Worm (Caenorhabditis elegans): ENCODE results near the gene ubc-23.
A peak's percentile ranks its signal among the peaks of the same experiment; 100 is the strongest.

The ubc-23 gene

ce11 chrX:8838176-8838575, 5.9 kb upstream of the ubc-23 start (continued):
- TF ChIP-seq egl-44 (GFP tag; IDR thresholded peaks at IDR 0.05): peak; percentile 65; the same call in 1 of the 2 replicates
- TF ChIP-seq gei-17 (GFP tag; optimal IDR thresholded peaks at IDR 0.05): no peak
- peak; percentile 70 for TF ChIP-seq B0261.1 (tag; optimal IDR thresholded peaks at IDR 0.05)
- no peak for TF ChIP-seq B0035.1 (tag; optimal IDR thresholded peaks at IDR 0.05)
- no peak for TF ChIP-seq aptf-3 (GFP tag; IDR thresholded peaks at IDR 0.05)
- no peak for TF ChIP-seq lsy-27 (tag; optimal IDR thresholded peaks at IDR 0.05; ENCODE audit: borderline replicate concordance, insufficient read depth)
- no peak for TF ChIP-seq let-607 (tag; optimal IDR thresholded peaks at IDR 0.05)
- no peak for TF ChIP-seq fkh-3 (tag; optimal IDR thresholded peaks at IDR 0.05)
- TF ChIP-seq lin-40 (tag; optimal IDR thresholded peaks at IDR 0.05): no peak
- 0 out of 2 replicates have a peak, but pooled peaks have one; percentile 65 for TF ChIP-seq ceh-40 (GFP tag; IDR thresholded peaks at IDR 0.05)
- no peak for TF ChIP-seq F49E8.2 (tag; optimal IDR thresholded peaks at IDR 0.05; ENCODE audit: insufficient read depth)
- TF ChIP-seq nhr-120 (GFP tag; IDR thresholded peaks at IDR 0.05): no peak
- TF ChIP-seq K11D2.4 (GFP tag; IDR thresholded peaks at IDR 0.05): no peak
- TF ChIP-seq Y56A3A.18 (GFP tag; IDR thresholded peaks at IDR 0.05): 0 out of 2 replicates have a peak, but pooled peaks have one; percentile 80
- TF ChIP-seq rec-8 (tag; optimal IDR thresholded peaks at IDR 0.05): peak; percentile 23 to 65
- no peak for TF ChIP-seq F52B5.7 (tag; optimal IDR thresholded peaks at IDR 0.05)
- no peak for TF ChIP-seq F37B4.10 (GFP tag; IDR thresholded peaks at IDR 0.05)
- no peak for TF ChIP-seq mes-4 (tag; optimal IDR thresholded peaks at IDR 0.05)
- TF ChIP-seq snpc-4 (GFP tag; optimal IDR thresholded peaks at IDR 0.05): peak; percentile 21
- peak in 2 of 4 experiments; percentile 42 to 64 for TF ChIP-seq snpc-4 (tag; optimal IDR thresholded peaks at IDR 0.05)
- TF ChIP-seq ztf-22 (GFP tag; optimal IDR thresholded peaks at IDR 0.05): no peak
- TF ChIP-seq lin-35 (GFP tag; optimal IDR thresholded peaks at IDR 0.05): no peak
- no peak for TF ChIP-seq F39B2.1 (GFP tag; IDR thresholded peaks at IDR 0.05)
- TF ChIP-seq nfya-1 (tag; optimal IDR thresholded peaks at IDR 0.05; ENCODE audit: borderline replicate concordance, insufficient read depth): no peak
- no peak for TF ChIP-seq F10E7.11 (tag; optimal IDR thresholded peaks at IDR 0.05)
- 0 out of 2 replicates have a peak, but pooled peaks have one; percentile 49 for TF ChIP-seq bed-1 (GFP tag; IDR thresholded peaks at IDR 0.05)
- no peak for TF ChIP-seq lir-1 (GFP tag; conservative IDR thresholded peaks at IDR 0.05)
- TF ChIP-seq mxl-1 (tag; optimal IDR thresholded peaks at IDR 0.05): peak; percentile 26
- TF ChIP-seq aptf-2 (GFP tag; conservative IDR thresholded peaks at IDR 0.05): no peak
- TF ChIP-seq ceh-79 (tag; optimal IDR thresholded peaks at IDR 0.05): no peak
- no peak for TF ChIP-seq mel-28 (tag; optimal IDR thresholded peaks at IDR 0.05; ENCODE audit: borderline replicate concordance)
- TF ChIP-seq B0336.3 (GFP tag; IDR thresholded peaks at IDR 0.05): no peak
- no peak for TF ChIP-seq cebp-2 (GFP tag; IDR thresholded peaks at IDR 0.05)
- TF ChIP-seq snpc-1.3 (tag; optimal IDR thresholded peaks at IDR 0.05; ENCODE audit: insufficient read depth): peak; percentile 30
- TF ChIP-seq pbrm-1 (GFP tag; IDR thresholded peaks at IDR 0.05): peak; percentile 59; the same call in 1 of the 2 replicates
- TF ChIP-seq lsl-1 (GFP tag; optimal IDR thresholded peaks at IDR 0.05): no peak
- TF ChIP-seq akir-1 (GFP tag; optimal IDR thresholded peaks at IDR 0.05): no peak
- no peak for TF ChIP-seq madf-6 (GFP tag; IDR thresholded peaks at IDR 0.05)
- no peak for TF ChIP-seq lin-54 (GFP tag; optimal IDR thresholded peaks at IDR 0.05)
- TF ChIP-seq F57A8.1 (GFP tag; optimal IDR thresholded peaks at IDR 0.05): no peak
- TF ChIP-seq hlh-12 (tag; optimal IDR thresholded peaks at IDR 0.05): peak; percentile 49
- TF ChIP-seq let-526 (GFP tag; IDR thresholded peaks at IDR 0.05): no peak
- TF ChIP-seq sdz-38 (tag; optimal IDR thresholded peaks at IDR 0.05): no peak
- TF ChIP-seq dpff-1 (tag; optimal IDR thresholded peaks at IDR 0.05): no peak
- TF ChIP-seq ztf-3 (GFP tag; optimal IDR thresholded peaks at IDR 0.05): no peak
- no peak for TF ChIP-seq Y79H2A.3 (GFP tag; conservative IDR thresholded peaks at IDR 0.05)
- no peak for TF ChIP-seq F55B11.4 (tag; optimal IDR thresholded peaks at IDR 0.05; ENCODE audit: borderline replicate concordance, insufficient read depth)
- TF ChIP-seq madf-3 (GFP tag; IDR thresholded peaks at IDR 0.05): 0 out of 2 replicates have a peak, but pooled peaks have one; percentile 46

Data from whole organism, young adult.